Worm (Caenorhabditis elegans): Measurements from ENCODE around the gene T07F10.3.

T07F10.3 gene

ce11 chrV:12869948-12870347 lies at the start of gene T07F10.3:
Gene T07F10.3, minus strand, starts transcription at chrV:12870045.
- no peak for TF ChIP-seq egl-5 (tag; optimal IDR thresholded peaks at IDR 0.05)
- peak; percentile 57 for TF ChIP-seq elt-2 (tag; optimal IDR thresholded peaks at IDR 0.05)
- no peak for TF ChIP-seq ceh-16 (tag; optimal IDR thresholded peaks at IDR 0.05)
- TF ChIP-seq ama-1 (optimal IDR thresholded peaks at IDR 0.05): no peak
- TF ChIP-seq ceh-28 (tag; optimal IDR thresholded peaks at IDR 0.05): peak; percentile 31
- TF ChIP-seq ceh-82 (tag; optimal IDR thresholded peaks at IDR 0.05): peak; percentile 60
- TF ChIP-seq R02D3.7 (tag; optimal IDR thresholded peaks at IDR 0.05): peak; percentile 74
- no peak for TF ChIP-seq ztf-11 (tag; optimal IDR thresholded peaks at IDR 0.05)
- peak; percentile 66 for TF ChIP-seq hmg-11 (tag; optimal IDR thresholded peaks at IDR 0.05)
- peak; percentile 74 for TF ChIP-seq nhr-25 (tag; optimal IDR thresholded peaks at IDR 0.05)
- no peak for TF ChIP-seq unc-39 (tag; optimal IDR thresholded peaks at IDR 0.05)
- TF ChIP-seq lin-15B (tag; optimal IDR thresholded peaks at IDR 0.05): peak; percentile 84
- no peak for TF ChIP-seq elt-3 (tag; optimal IDR thresholded peaks at IDR 0.05)
- no peak for TF ChIP-seq elt-1 (tag; optimal IDR thresholded peaks at IDR 0.05)
- TF ChIP-seq fkh-2 (tag; optimal IDR thresholded peaks at IDR 0.05): no peak
- TF ChIP-seq nhr-11 (tag; optimal IDR thresholded peaks at IDR 0.05): no peak
- no peak for TF ChIP-seq nhr-237 (tag; optimal IDR thresholded peaks at IDR 0.05)
- TF ChIP-seq unc-62 (GFP tag; optimal IDR thresholded peaks at IDR 0.05): no peak
- peak; percentile 57 for TF ChIP-seq pqm-1 (tag; optimal IDR thresholded peaks at IDR 0.05)
- peak; percentile 22 for TF ChIP-seq jun-1 (tag; optimal IDR thresholded peaks at IDR 0.05)
- no peak for TF ChIP-seq sea-2 (GFP tag; optimal IDR thresholded peaks at IDR 0.05)
- no peak for TF ChIP-seq zag-1 (tag; optimal IDR thresholded peaks at IDR 0.05)
- no peak for TF ChIP-seq eor-1 (tag; optimal IDR thresholded peaks at IDR 0.05)
- TF ChIP-seq pha-4 (tag; optimal IDR thresholded peaks at IDR 0.05): peak; percentile 94
- TF ChIP-seq aly-2 (tag; optimal IDR thresholded peaks at IDR 0.05): no peak
- no peak for TF ChIP-seq nhr-67 (tag; optimal IDR thresholded peaks at IDR 0.05)
- peak; percentile 85 for TF ChIP-seq nfya-1 (tag; optimal IDR thresholded peaks at IDR 0.05; ENCODE audit: insufficient read depth)
- no peak for TF ChIP-seq daf-12 (tag; optimal IDR thresholded peaks at IDR 0.05)
- no peak for TF ChIP-seq fkh-10 (GFP tag; optimal IDR thresholded peaks at IDR 0.05)
- no peak for TF ChIP-seq mdl-1 (tag; optimal IDR thresholded peaks at IDR 0.05)
- TF ChIP-seq snpc-4 (tag; optimal IDR thresholded peaks at IDR 0.05): no peak
- TF ChIP-seq lsy-12 (tag; optimal IDR thresholded peaks at IDR 0.05): peak; percentile 89
- TF ChIP-seq ztf-4 (tag; optimal IDR thresholded peaks at IDR 0.05): no peak
- no peak for TF ChIP-seq skn-1 (tag; optimal IDR thresholded peaks at IDR 0.05)
- TF ChIP-seq ZK546.5 (tag; optimal IDR thresholded peaks at IDR 0.05): no peak
- TF ChIP-seq nhr-28 (tag; optimal IDR thresholded peaks at IDR 0.05): no peak
- TF ChIP-seq nhr-76 (tag; optimal IDR thresholded peaks at IDR 0.05): no peak
- no peak for TF ChIP-seq nhr-77 (tag; optimal IDR thresholded peaks at IDR 0.05)
- TF ChIP-seq fos-1 (tag; optimal IDR thresholded peaks at IDR 0.05): no peak
- no peak for TF ChIP-seq egl-27 (tag; optimal IDR thresholded peaks at IDR 0.05)
- peak; percentile 43 for TF ChIP-seq tbx-2 (tag; optimal IDR thresholded peaks at IDR 0.05)
- peak; percentile 97 for TF ChIP-seq nhr-43 (tag; optimal IDR thresholded peaks at IDR 0.05; ENCODE audit: poor library complexity, severe bottlenecking)
- TF ChIP-seq mml-1 (tag; optimal IDR thresholded peaks at IDR 0.05): no peak
- no peak for TF ChIP-seq nhr-12 (tag; optimal IDR thresholded peaks at IDR 0.05)
- no peak for TF ChIP-seq ceh-9 (tag; optimal IDR thresholded peaks at IDR 0.05)
- TF ChIP-seq nhr-23 (tag; optimal IDR thresholded peaks at IDR 0.05): peak; percentile 94
- TF ChIP-seq lin-39 (tag; optimal IDR thresholded peaks at IDR 0.05): peak; percentile 18

All from whole organism, L3 larva.